Worm (Caenorhabditis elegans): ENCODE results near the gene F54B11.8.

The F54B11.8 gene

ce11 chrX:13603826-13604225 is at the start of gene F54B11.8:
Gene F54B11.8 (minus strand): TSS chrX:13603926.
- no peak for TF ChIP-seq unc-62 (GFP tag; optimal IDR thresholded peaks at IDR 0.05)

ce11 chrX:13650799-13651198 is 47.1 kb upstream of the F54B11.8 start, which contains the start of gene C40C9.4:
Gene C40C9.4 (plus strand): TSS chrX:13651099.
- TF ChIP-seq unc-62 (GFP tag; optimal IDR thresholded peaks at IDR 0.05), result no peak

- no peak for TF ChIP-seq unc-62 (GFP tag; optimal IDR thresholded peaks at IDR 0.05)
Observed at ce11 chrX:13647305-13647704, 43.6 kb upstream of the F54B11.8 start, which contains the start of gene C40C9.3. Gene C40C9.3 (plus strand): TSS chrX:13647605.

- no peak for TF ChIP-seq unc-62 (GFP tag; optimal IDR thresholded peaks at IDR 0.05)
Observed at ce11 chrX:13646798-13647197, 43.1 kb upstream of the F54B11.8 start, which contains the start of gene acr-9. Gene acr-9 (minus strand): TSS chrX:13646898.

ce11 chrX:13644884-13645283 is 41.2 kb upstream of the F54B11.8 start:
- no peak for TF ChIP-seq unc-62 (GFP tag; optimal IDR thresholded peaks at IDR 0.05)

- TF ChIP-seq unc-62 (GFP tag; optimal IDR thresholded peaks at IDR 0.05), result no peak
Observed at ce11 chrX:13639577-13639976, 35.9 kb upstream of the F54B11.8 start, which contains the start of gene twk-20. Gene twk-20 (plus strand): TSS chrX:13639877.

ce11 chrX:13638351-13638958 is 34.7 kb upstream of the F54B11.8 start:
- no peak for TF ChIP-seq unc-62 (GFP tag; optimal IDR thresholded peaks at IDR 0.05)

- no peak for TF ChIP-seq unc-62 (GFP tag; optimal IDR thresholded peaks at IDR 0.05)
Observed at ce11 chrX:13637526-13637925, 33.8 kb upstream of the F54B11.8 start.

- no peak for TF ChIP-seq unc-62 (GFP tag; optimal IDR thresholded peaks at IDR 0.05)
Observed at ce11 chrX:13633876-13634479, 30.3 kb upstream of the F54B11.8 start.

ce11 chrX:13633032-13633431 is 29.3 kb upstream of the F54B11.8 start:
- no peak for TF ChIP-seq unc-62 (GFP tag; optimal IDR thresholded peaks at IDR 0.05)

ce11 chrX:13632245-13632644 is 28.5 kb upstream of the F54B11.8 start:
- TF ChIP-seq unc-62 (GFP tag; optimal IDR thresholded peaks at IDR 0.05), result no peak

ce11 chrX:13631122-13631672 is 27.5 kb upstream of the F54B11.8 start, which contains the start of gene nlg-1:
Gene nlg-1 (minus strand): TSS chrX:13631172.
- TF ChIP-seq unc-62 (GFP tag; optimal IDR thresholded peaks at IDR 0.05), result no peak

- TF ChIP-seq unc-62 (GFP tag; optimal IDR thresholded peaks at IDR 0.05), result no peak
Observed at ce11 chrX:13621628-13622027, 17.9 kb upstream of the F54B11.8 start, which contains the start of gene Y12A6A.1. Gene Y12A6A.1 (minus strand): TSS chrX:13621728.

- no peak for TF ChIP-seq unc-62 (GFP tag; optimal IDR thresholded peaks at IDR 0.05)
Observed at ce11 chrX:13618574-13618973, 14.8 kb upstream of the F54B11.8 start, which contains the start of gene nlp-53. Gene nlp-53 (plus strand): TSS chrX:13618874.

- TF ChIP-seq unc-62 (GFP tag; optimal IDR thresholded peaks at IDR 0.05), result no peak
Observed at ce11 chrX:13615181-13615580, 11.5 kb upstream of the F54B11.8 start.

- no peak for TF ChIP-seq unc-62 (GFP tag; optimal IDR thresholded peaks at IDR 0.05)
Observed at ce11 chrX:13610040-13610439, 6.3 kb upstream of the F54B11.8 start.

- no peak for TF ChIP-seq unc-62 (GFP tag; optimal IDR thresholded peaks at IDR 0.05)
Observed at ce11 chrX:13605854-13606253, 2.1 kb upstream of the F54B11.8 start.
